Fruit fly (Drosophila melanogaster) whole organism, embryonic: ENCODE results near the gene EMC5.
A peak's percentile ranks its signal among the peaks of the same experiment; 100 is the strongest.

ENCODE experiments used
- Atf3 ChIP-seq: fragments of 200-800 bp; sonication (Bioruptor generic); optimal IDR thresholded peaks from 3 replicates; lab custom pipeline; 2016; ENCODE audit warnings: missing biosample characterization, missing genetic modification characterization
- CG10543 ChIP-seq: fragments of 200-800 bp; sonication (Bioruptor generic); optimal IDR thresholded peaks from 3 replicates; lab custom pipeline; 2017; ENCODE audit warnings: missing biosample characterization, mild to moderate bottlenecking, missing genetic modification characterization, moderate library complexity
- CG11093 ChIP-seq: fragments of 200-800 bp; sonication (Bioruptor generic); IDR thresholded peaks from 3 replicates; pipeline ENCODE4 v1.3.6; 2022; ENCODE audit warnings: missing biosample characterization, missing genetic modification characterization
- CG12236 ChIP-seq: fragments of 200-800 bp; sonication (Bioruptor generic); optimal IDR thresholded peaks from 2 replicates; lab custom pipeline; 2016; ENCODE audit warnings: missing biosample characterization, missing genetic modification characterization
- CG12942 ChIP-seq: fragments of 200-800 bp; sonication (Bioruptor generic); optimal IDR thresholded peaks from 3 replicates; lab custom pipeline; 2016; ENCODE audit warnings: missing biosample characterization, missing genetic modification characterization
- CG16779 ChIP-seq: fragments of 200-800 bp; sonication (Bioruptor generic); IDR thresholded peaks from 2 replicates; pipeline ENCODE4 v1.3.6; 2022; ENCODE audit warnings: missing biosample characterization, missing genetic modification characterization
- CG17568 ChIP-seq: fragments of 200-800 bp; sonication (Bioruptor generic); optimal IDR thresholded peaks from 2 replicates; lab custom pipeline; 2018; ENCODE audit warnings: missing biosample characterization, mild to moderate bottlenecking, missing genetic modification characterization, moderate library complexity
- CG18476 ChIP-seq: fragments of 200-800 bp; sonication (Bioruptor generic); optimal IDR thresholded peaks from 2 replicates; lab custom pipeline; 2016; ENCODE audit warnings: missing biosample characterization, mild to moderate bottlenecking, missing genetic modification characterization
- CG30020 ChIP-seq: fragments of 200-800 bp; optimal IDR thresholded peaks from 2 replicates; lab custom pipeline; 2019; ENCODE audit warnings: missing biosample characterization, mild to moderate bottlenecking, missing genetic modification characterization, moderate library complexity
- CG34376 ChIP-seq: fragments of 200-800 bp; sonication (Bioruptor generic); optimal IDR thresholded peaks from 2 replicates; lab custom pipeline; 2018; ENCODE audit warnings: missing biosample characterization, mild to moderate bottlenecking, missing genetic modification characterization
- CG34422 ChIP-seq: fragments of 200-800 bp; sonication (Bioruptor generic); IDR thresholded peaks from 3 replicates; pipeline ENCODE4 v1.3.6; 2022; ENCODE audit warnings: missing biosample characterization, missing genetic modification characterization
- CG6791 ChIP-seq: fragments of 200-800 bp; sonication (Bioruptor generic); IDR thresholded peaks from 3 replicates; pipeline ENCODE4 v1.3.6; 2022; ENCODE audit warnings: missing biosample characterization, missing genetic modification characterization; ENCODE audit not compliant: partially characterized antibody
- CG7372 ChIP-seq: fragments of 200-800 bp; sonication (Bioruptor generic); IDR thresholded peaks from 2 replicates; pipeline ENCODE4 v1.3.6; 2022; ENCODE audit warnings: missing biosample characterization, missing genetic modification characterization
- CG7987 ChIP-seq: fragments of 200-800 bp; sonication (Bioruptor generic); optimal IDR thresholded peaks from 2 replicates; lab custom pipeline; 2018; ENCODE audit warnings: missing biosample characterization, mild to moderate bottlenecking, missing genetic modification characterization, moderate library complexity
- CG9215 ChIP-seq: fragments of 200-800 bp; sonication (Bioruptor generic); IDR thresholded peaks from 2 replicates; pipeline ENCODE4 v1.3.6; 2022; ENCODE audit warnings: missing biosample characterization, missing genetic modification characterization
- E2f1 ChIP-seq: fragments of 200-800 bp; sonication (Bioruptor generic); IDR thresholded peaks from 2 replicates; pipeline ENCODE4 v1.3.6; 2022; ENCODE audit warnings: missing biosample characterization, missing genetic modification characterization
- Ets97D ChIP-seq: fragments of 200-800 bp; sonication (Bioruptor generic); optimal IDR thresholded peaks from 3 replicates; lab custom pipeline; 2016; ENCODE audit warnings: missing biosample characterization, missing genetic modification characterization
- Fer1 ChIP-seq: fragments of 200-800 bp; sonication (Bioruptor generic); optimal IDR thresholded peaks from 2 replicates; lab custom pipeline; 2017; ENCODE audit warnings: missing biosample characterization, mild to moderate bottlenecking, missing genetic modification characterization
- MBD-R2 ChIP-seq: fragments of 200-800 bp; sonication (Bioruptor generic); IDR thresholded peaks from 2 replicates; pipeline ENCODE4 v1.3.6; 2022; ENCODE audit warnings: missing biosample characterization, missing genetic modification characterization
- Mad ChIP-seq: fragments of 200-800 bp; sonication (Bioruptor generic); optimal IDR thresholded peaks from 2 replicates; lab custom pipeline; 2016; ENCODE audit warnings: missing biosample characterization, missing genetic modification characterization
- Myb ChIP-seq: fragments of 200-800 bp; sonication (Bioruptor generic); optimal IDR thresholded peaks from 2 replicates; lab custom pipeline; 2016; ENCODE audit warnings: missing biosample characterization, missing genetic modification characterization
- NC2α ChIP-seq: fragments of 200-800 bp; sonication (Bioruptor generic); optimal IDR thresholded peaks from 2 replicates; lab custom pipeline; 2016; ENCODE audit warnings: missing biosample characterization, missing genetic modification characterization
- NC2β ChIP-seq: fragments of 200-800 bp; sonication (Bioruptor generic); optimal IDR thresholded peaks from 2 replicates; lab custom pipeline; 2016; ENCODE audit warnings: missing biosample characterization, missing genetic modification characterization
- Side ChIP-seq: fragments of 200-800 bp; sonication (Bioruptor generic); optimal IDR thresholded peaks from 2 replicates; lab custom pipeline; 2016; ENCODE audit warnings: missing biosample characterization, missing genetic modification characterization
- Sin3A ChIP-seq: fragments of >200 bp; optimal IDR thresholded peaks from 2 replicates; lab custom pipeline; 2018
- Six4 ChIP-seq: fragments of 200-800 bp; sonication (Bioruptor generic); optimal IDR thresholded peaks from 2 replicates; lab custom pipeline; 2016; ENCODE audit warnings: missing biosample characterization, missing genetic modification characterization
- Sox102F ChIP-seq: fragments of 200-800 bp; sonication (Bioruptor generic); optimal IDR thresholded peaks from 2 replicates; lab custom pipeline; 2018; ENCODE audit warnings: missing biosample characterization, mild to moderate bottlenecking, missing genetic modification characterization, moderate library complexity
- Tbp ChIP-seq: fragments of >200 bp; optimal IDR thresholded peaks from 2 replicates; lab custom pipeline; 2018; ENCODE audit warnings: missing biosample characterization, missing genetic modification characterization
- Trl ChIP-seq, 3 experiments: fragments of >200 bp in 2 of 3; fragments of 200-800 bp in 1 of 3; sonication (Bioruptor generic) in 1 of 3; optimal IDR thresholded peaks; 2 replicates in 1 of 3; 3 replicates in 2 of 3; lab custom pipeline; 2016 to 2017; ENCODE audit warnings: missing biosample characterization in 1 of 3, missing genetic modification characterization in 1 of 3
- abd-A ChIP-seq: fragments of 200-800 bp; sonication (Bioruptor generic); optimal IDR thresholded peaks from 3 replicates; lab custom pipeline; 2019; ENCODE audit warnings: missing biosample characterization, mild to moderate bottlenecking, missing genetic modification characterization, moderate library complexity
- exex ChIP-seq: fragments of 200-800 bp; sonication (Bioruptor generic); optimal IDR thresholded peaks from 4 replicates; lab custom pipeline; 2018; ENCODE audit warnings: missing biosample characterization, mild to moderate bottlenecking, missing genetic modification characterization, moderate library complexity
- eyg ChIP-seq: fragments of 200-800 bp; sonication (Bioruptor generic); optimal IDR thresholded peaks from 3 replicates; lab custom pipeline; 2016; ENCODE audit warnings: missing biosample characterization, missing genetic modification characterization
- fd96Cb ChIP-seq: fragments of 200-800 bp; sonication (Bioruptor generic); optimal IDR thresholded peaks from 2 replicates; lab custom pipeline; 2018; ENCODE audit warnings: missing biosample characterization, mild to moderate bottlenecking, missing genetic modification characterization, moderate library complexity
- fru ChIP-seq: fragments of >200 bp; optimal IDR thresholded peaks from 2 replicates; lab custom pipeline; 2017
- gsb-n ChIP-seq: fragments of 200-800 bp; sonication (Bioruptor generic); optimal IDR thresholded peaks from 3 replicates; lab custom pipeline; 2018; ENCODE audit warnings: missing biosample characterization, mild to moderate bottlenecking, missing genetic modification characterization
- ham ChIP-seq: fragments of 200-800 bp; sonication (Bioruptor generic); IDR thresholded peaks from 2 replicates; pipeline ENCODE4 v1.3.6; 2022; ENCODE audit warnings: missing biosample characterization, missing genetic modification characterization
- jing ChIP-seq: fragments of 200-800 bp; sonication (Bioruptor generic); optimal IDR thresholded peaks from 2 replicates; lab custom pipeline; 2018; ENCODE audit warnings: missing biosample characterization, mild to moderate bottlenecking, missing genetic modification characterization
- lilli ChIP-seq: fragments of 200-800 bp; sonication (Bioruptor generic); optimal IDR thresholded peaks from 3 replicates; lab custom pipeline; 2016; ENCODE audit warnings: missing biosample characterization, missing genetic modification characterization
- otp ChIP-seq: fragments of 200-800 bp; sonication (Bioruptor generic); IDR thresholded peaks from 3 replicates; pipeline ENCODE4, ENCODE4 v1.3.6; 2022; ENCODE audit warnings: missing biosample characterization, missing genetic modification characterization
- peb ChIP-seq: fragments of 200-800 bp; sonication (Bioruptor generic); IDR thresholded peaks from 2 replicates; pipeline ENCODE4 v1.3.6; 2022; ENCODE audit warnings: missing biosample characterization, missing genetic modification characterization
- pum ChIP-seq: fragments of 200-800 bp; sonication (Bioruptor generic); optimal IDR thresholded peaks from 2 replicates; lab custom pipeline; 2016; ENCODE audit warnings: missing biosample characterization, missing genetic modification characterization
- rib ChIP-seq: fragments of 200-800 bp; sonication (Bioruptor generic); IDR thresholded peaks from 2 replicates; pipeline ENCODE4 v1.3.6; 2022; ENCODE audit warnings: missing biosample characterization, missing genetic modification characterization
- scrt ChIP-seq: fragments of 200-800 bp; sonication (Bioruptor generic); optimal IDR thresholded peaks from 2 replicates; lab custom pipeline; 2018; ENCODE audit warnings: missing biosample characterization, mild to moderate bottlenecking, missing genetic modification characterization, moderate library complexity
- sd ChIP-seq: fragments of 200-800 bp; sonication (Bioruptor generic); optimal IDR thresholded peaks from 3 replicates; lab custom pipeline; 2018; ENCODE audit warnings: missing biosample characterization, mild to moderate bottlenecking, missing genetic modification characterization, moderate library complexity
- slbo ChIP-seq: fragments of 200-800 bp; sonication (Bioruptor generic); IDR thresholded peaks from 2 replicates; pipeline ENCODE4 v1.3.6; 2022; ENCODE audit warnings: missing biosample characterization, missing genetic modification characterization
- sob ChIP-seq: fragments of 200-800 bp; sonication (Bioruptor generic); IDR thresholded peaks from 2 replicates; pipeline ENCODE4 v1.3.6; 2022; ENCODE audit warnings: missing biosample characterization, missing genetic modification characterization
- tin ChIP-seq: fragments of 200-800 bp; sonication (Bioruptor generic); optimal IDR thresholded peaks from 3 replicates; lab custom pipeline; 2016; ENCODE audit warnings: missing biosample characterization, missing genetic modification characterization
- wor ChIP-seq: fragments of 200-800 bp; sonication (Bioruptor generic); IDR thresholded peaks from 2 replicates; pipeline ENCODE4 v1.3.6; 2022; ENCODE audit warnings: missing biosample characterization, missing genetic modification characterization
- zf30C ChIP-seq: fragments of 200-800 bp; sonication (Bioruptor generic); optimal IDR thresholded peaks from 3 replicates; lab custom pipeline; 2018; ENCODE audit warnings: missing biosample characterization, mild to moderate bottlenecking, missing genetic modification characterization

EMC5 gene

DNA sequence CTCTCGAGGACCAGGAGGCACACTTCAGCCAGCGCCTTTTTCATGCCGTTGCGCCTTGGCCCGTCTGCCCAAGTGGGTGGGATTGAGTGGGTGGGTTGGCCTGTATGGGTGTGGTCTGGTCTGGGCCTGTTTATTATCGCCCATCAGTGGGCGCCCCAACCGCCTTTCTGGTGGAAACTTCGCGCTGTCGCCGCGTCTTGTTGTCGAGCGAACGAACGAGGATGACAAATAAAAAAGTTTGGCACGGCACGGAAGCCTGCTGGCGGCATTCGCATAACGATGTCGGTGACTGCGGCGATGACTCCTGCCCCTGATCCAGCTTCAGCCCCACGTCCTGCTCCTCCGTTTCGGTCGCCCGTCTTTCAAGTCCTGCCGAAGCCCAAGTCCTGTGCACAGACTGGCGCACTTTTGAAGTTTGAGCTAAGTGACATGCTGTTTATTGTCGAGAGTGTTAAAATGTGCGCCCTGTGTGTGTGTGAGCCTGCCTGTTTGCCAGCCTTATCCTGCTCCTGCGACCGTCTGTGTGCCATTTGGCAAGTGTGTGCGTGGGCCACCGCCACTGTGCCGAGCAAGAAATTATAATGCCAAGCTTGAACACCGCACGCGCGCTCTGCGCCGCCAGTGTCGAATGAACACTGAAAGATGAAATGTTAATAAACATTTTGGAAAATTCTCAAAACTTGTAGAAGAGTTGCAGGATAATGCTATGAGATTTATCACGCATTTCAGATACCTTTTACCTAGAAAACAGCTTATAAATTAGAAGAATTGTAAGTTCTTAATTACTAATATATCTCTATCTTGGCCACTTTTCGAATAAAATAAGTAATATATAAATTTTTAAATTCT is 26.7 kb downstream of the EMC5 start (continued):
- TF ChIP-seq gsb-n (peak; percentile 46), peb (GFP tag; lab: Robert Waterston, UW) (no peak), tin (peak; percentile 43), CG17568 (GFP tag; lab: Kevin White, UChicago) (peak; percentile 18), Sox102F (GFP tag; lab: Kevin White, UChicago) (peak; percentile 78)

DNA sequence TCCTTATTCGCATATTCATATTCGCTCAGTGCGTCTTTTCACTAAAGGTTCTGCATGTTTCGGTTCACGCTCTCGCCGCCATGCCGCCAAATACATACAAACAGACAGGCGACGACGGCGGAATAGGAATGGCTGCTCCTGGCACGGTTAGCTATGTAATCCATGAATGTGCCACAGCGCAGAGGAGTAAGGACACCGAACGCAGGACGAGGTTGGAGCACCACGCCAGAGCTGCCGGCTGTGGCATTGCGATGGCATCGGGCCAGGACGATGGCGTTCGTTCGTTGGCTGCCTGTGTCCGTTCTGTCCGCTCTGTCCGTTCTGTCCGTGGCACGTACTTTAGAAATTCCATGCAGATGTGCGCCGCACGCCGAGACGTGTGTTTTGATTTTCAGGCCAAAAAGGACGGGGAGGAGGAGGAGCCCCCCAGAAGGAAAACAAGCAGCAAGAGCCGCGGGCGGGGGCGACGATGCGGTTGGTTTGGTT is 27.4 kb downstream of the EMC5 start:
- TF ChIP-seq sob (GFP tag; lab: Robert Waterston, UW) (0 out of 2 replicates have a peak, but pooled peaks have one; percentile 2), pum (GFP tag; lab: Kevin White, UChicago) (no peak), scrt (GFP tag; lab: Kevin White, UChicago) (no peak), Sin3A (lab: Kevin White, UChicago) (no peak), CG12942 (GFP tag; lab: Kevin White, UChicago) (no peak), CG16779 (no peak), Atf3 (GFP tag; lab: Kevin White, UChicago) (no peak), fru (lab: Kevin White, UChicago) (no peak), CG7372 (GFP tag; lab: Robert Waterston, UW) (no peak), Trl (optimal IDR thresholded peaks at IDR 0.05; lab: Kevin White, UChicago) (no peak), Trl (GFP tag; optimal IDR thresholded peaks at IDR 0.05; lab: Kevin White, UChicago) (no peak), CG10543 (GFP tag; lab: Kevin White, UChicago) (no peak), otp (GFP tag; lab: Robert Waterston, UW) (no peak), CG12236 (GFP tag; lab: Kevin White, UChicago) (no peak), ham (GFP tag; lab: Robert Waterston, UW) (no peak), CG7987 (GFP tag; lab: Kevin White, UChicago) (no peak), Fer1 (GFP tag; lab: Kevin White, UChicago) (no peak), E2f1 (GFP tag; lab: Robert Waterston, UW) (no peak), Six4 (GFP tag; lab: Kevin White, UChicago) (no peak), CG34376 (GFP tag; lab: Kevin White, UChicago) (no peak), CG18476 (GFP tag; lab: Kevin White, UChicago) (peak; percentile 0), sd (peak; percentile 72), NC2α (GFP tag; lab: Kevin White, UChicago) (no peak), rib (GFP tag; lab: Robert Waterston, UW) (no peak), wor (GFP tag; lab: Robert Waterston, UW) (peak; percentile 9; the same call in 1 of the 2 replicates), zf30C (no peak), CG30020 (tag; lab: Kevin White, UChicago) (no peak), jing (GFP tag; lab: Kevin White, UChicago) (no peak), CG34422 (GFP tag; lab: Robert Waterston, UW) (no peak), abd-A (tag; lab: Kevin White, UChicago) (peak; percentile 5), fd96Cb (tag; lab: Kevin White, UChicago) (no peak), CG6791 (GFP tag; lab: Robert Waterston, UW) (no peak), NC2β (no peak), eyg (GFP tag; lab: Kevin White, UChicago) (no peak), Ets97D (no peak), lilli (GFP tag; lab: Kevin White, UChicago) (peak; percentile 24), Tbp (GFP tag; lab: Kevin White, UChicago) (no peak), CG9215 (GFP tag; lab: Robert Waterston, UW) (no peak), MBD-R2 (GFP tag; lab: Robert Waterston, UW) (no peak), Myb (GFP tag; lab: Kevin White, UChicago) (no peak), Mad (GFP tag; lab: Kevin White, UChicago) (no peak), exex (tag; lab: Kevin White, UChicago) (no peak), slbo (GFP tag; lab: Robert Waterston, UW) (0 out of 2 replicates have a peak, but pooled peaks have one; percentile 1), Side (no peak), CG11093 (no peak)
